Fruit fly (Drosophila melanogaster) whole organism, embryonic: ENCODE data around the gene CG15332.
A peak's percentile ranks its signal among the peaks of the same experiment; 100 is the strongest.

Experiments used
- Ada2b ChIP-seq: fragments of 200-800 bp; sonication (Bioruptor generic); IDR thresholded peaks from 2 replicates; pipeline ENCODE4 v1.3.6; 2022; ENCODE audit warnings: missing biosample characterization, missing genetic modification characterization
- BEAF-32 ChIP-seq: fragments of 200-800 bp; sonication (Bioruptor generic); optimal IDR thresholded peaks from 3 replicates; lab custom pipeline; 2017; ENCODE audit warnings: missing biosample characterization, missing genetic modification characterization, mild to moderate bottlenecking, moderate library complexity, missing genetic modification reagents
- Bteb2 ChIP-seq: fragments of 200-800 bp; sonication (Bioruptor generic); optimal IDR thresholded peaks from 2 replicates; lab custom pipeline; 2016; ENCODE audit warnings: missing biosample characterization, missing genetic modification characterization
- CG10543 ChIP-seq: fragments of 200-800 bp; sonication (Bioruptor generic); optimal IDR thresholded peaks from 3 replicates; lab custom pipeline; 2017; ENCODE audit warnings: missing biosample characterization, mild to moderate bottlenecking, missing genetic modification characterization, moderate library complexity
- CG11085 ChIP-seq: fragments of 200-800 bp; sonication (Bioruptor generic); IDR thresholded peaks from 2 replicates; pipeline ENCODE4 v1.3.6; 2022; ENCODE audit warnings: missing biosample characterization, missing genetic modification characterization
- CG11560 ChIP-seq: fragments of 200-800 bp; sonication (Bioruptor generic); IDR thresholded peaks from 3 replicates; pipeline ENCODE4 v1.3.6; 2022; ENCODE audit warnings: missing biosample characterization, missing genetic modification characterization
- CG12236 ChIP-seq: fragments of 200-800 bp; sonication (Bioruptor generic); optimal IDR thresholded peaks from 2 replicates; lab custom pipeline; 2016; ENCODE audit warnings: missing biosample characterization, missing genetic modification characterization
- CG13296 ChIP-seq: fragments of 200-800 bp; sonication (Bioruptor generic); optimal IDR thresholded peaks from 3 replicates; lab custom pipeline; 2018; ENCODE audit warnings: missing biosample characterization, mild to moderate bottlenecking, missing genetic modification characterization
- CG13624 ChIP-seq: fragments of 200-800 bp; sonication (Bioruptor generic); optimal IDR thresholded peaks from 2 replicates; lab custom pipeline; 2016; ENCODE audit warnings: missing biosample characterization, missing genetic modification characterization
- CG14014 ChIP-seq: fragments of 200-800 bp; sonication (Bioruptor generic); IDR thresholded peaks from 2 replicates; pipeline ENCODE4 v1.3.6; 2022; ENCODE audit warnings: missing biosample characterization, missing genetic modification characterization
- CG16813 ChIP-seq: fragments of 200-800 bp; sonication (Bioruptor generic); IDR thresholded peaks from 3 replicates; pipeline ENCODE4 v1.3.6; 2022; ENCODE audit warnings: missing biosample characterization, missing genetic modification characterization; ENCODE audit not compliant: partially characterized antibody
- CG17186 ChIP-seq: fragments of 200-800 bp; sonication (Bioruptor generic); optimal IDR thresholded peaks from 3 replicates; lab custom pipeline; 2017; ENCODE audit warnings: missing biosample characterization, missing genetic modification reagents, missing genetic modification characterization
- CG17829 ChIP-seq: fragments of 200-800 bp; optimal IDR thresholded peaks from 2 replicates; lab custom pipeline; 2019; ENCODE audit warnings: missing biosample characterization, mild to moderate bottlenecking, missing genetic modification characterization, moderate library complexity
- CG30431 ChIP-seq: fragments of 200-800 bp; sonication (Bioruptor generic); optimal IDR thresholded peaks from 2 replicates; lab custom pipeline; 2017; ENCODE audit warnings: missing biosample characterization, missing genetic modification characterization
- CG3065 ChIP-seq: fragments of 200-800 bp; sonication (Bioruptor generic); optimal IDR thresholded peaks from 2 replicates; lab custom pipeline; 2016; ENCODE audit warnings: missing biosample characterization, missing genetic modification characterization
- CG32767 ChIP-seq: fragments of 200-800 bp; sonication (Bioruptor generic); IDR thresholded peaks from 2 replicates; pipeline ENCODE4 v1.3.6; 2022; ENCODE audit warnings: missing biosample characterization, missing genetic modification characterization
- CG3407 ChIP-seq: fragments of 200-800 bp; sonication (Bioruptor generic); optimal IDR thresholded peaks from 2 replicates; lab custom pipeline; 2018; ENCODE audit warnings: missing biosample characterization, mild to moderate bottlenecking, missing genetic modification characterization
- CG3838 ChIP-seq: fragments of 200-800 bp; sonication (Bioruptor generic); optimal IDR thresholded peaks from 3 replicates; lab custom pipeline; 2016; ENCODE audit warnings: missing biosample characterization, missing genetic modification characterization
- CG4282 ChIP-seq: fragments of 200-800 bp; sonication (Bioruptor generic); optimal IDR thresholded peaks from 2 replicates; lab custom pipeline; 2016; ENCODE audit warnings: missing biosample characterization, missing genetic modification characterization
- CG4854 ChIP-seq: fragments of 200-800 bp; sonication (Bioruptor generic); optimal IDR thresholded peaks from 2 replicates; lab custom pipeline; 2016; ENCODE audit warnings: missing biosample characterization, missing genetic modification characterization, inconsistent platforms
- CG7745 ChIP-seq: fragments of 200-800 bp; sonication (Bioruptor generic); optimal IDR thresholded peaks from 2 replicates; lab custom pipeline; 2018; ENCODE audit warnings: missing biosample characterization, mild to moderate bottlenecking, missing genetic modification characterization, moderate library complexity
- CHES-1-like ChIP-seq: fragments of 200-800 bp; sonication (Bioruptor generic); optimal IDR thresholded peaks from 2 replicates; lab custom pipeline; 2016; ENCODE audit warnings: missing biosample characterization, missing genetic modification characterization
- CkIIα-i1 ChIP-seq: fragments of 200-800 bp; sonication (Bioruptor generic); IDR thresholded peaks from 2 replicates; pipeline ENCODE4 v1.3.6; 2022; ENCODE audit warnings: missing biosample characterization, missing genetic modification characterization
- D19B ChIP-seq: fragments of 200-800 bp; sonication (Bioruptor generic); optimal IDR thresholded peaks from 2 replicates; lab custom pipeline; 2017; ENCODE audit warnings: missing biosample characterization, mild to moderate bottlenecking, missing genetic modification characterization
- HLH4C ChIP-seq: fragments of 200-800 bp; sonication (Bioruptor generic); IDR thresholded peaks from 3 replicates; pipeline ENCODE4 v1.3.6; 2022; ENCODE audit warnings: missing biosample characterization, missing genetic modification characterization; ENCODE audit not compliant: partially characterized antibody
- Hr3 ChIP-seq: fragments of 200-800 bp; sonication (Bioruptor generic); optimal IDR thresholded peaks from 3 replicates; lab custom pipeline; 2016; ENCODE audit warnings: missing biosample characterization, missing genetic modification characterization
- MBD-R2 ChIP-seq: fragments of 200-800 bp; sonication (Bioruptor generic); IDR thresholded peaks from 2 replicates; pipeline ENCODE4 v1.3.6; 2022; ENCODE audit warnings: missing biosample characterization, missing genetic modification characterization
- Ravus ChIP-seq: fragments of 200-800 bp; sonication (Bioruptor generic); IDR thresholded peaks from 2 replicates; pipeline ENCODE4 v1.3.6; 2022; ENCODE audit warnings: missing biosample characterization, missing genetic modification characterization
- TFAM ChIP-seq: fragments of 200-800 bp; sonication (Bioruptor generic); optimal IDR thresholded peaks from 2 replicates; lab custom pipeline; 2017; ENCODE audit warnings: missing biosample characterization, missing genetic modification characterization, inconsistent platforms
- bab2 ChIP-seq: fragments of 200-800 bp; sonication (Bioruptor generic); optimal IDR thresholded peaks from 2 replicates; lab custom pipeline; 2016; ENCODE audit warnings: missing biosample characterization, missing genetic modification characterization
- cad ChIP-seq: fragments of >200 bp; optimal IDR thresholded peaks from 2 replicates; lab custom pipeline; 2017; ENCODE audit warnings: missing biosample characterization, missing genetic modification characterization
- chinmo ChIP-seq: fragments of 200-800 bp; sonication (Bioruptor generic); IDR thresholded peaks from 4 replicates; pipeline ENCODE4 v1.3.6; 2022; ENCODE audit warnings: missing biosample characterization, missing genetic modification characterization; ENCODE audit not compliant: partially characterized antibody
- corto ChIP-seq: fragments of 200-800 bp; sonication (Bioruptor generic); optimal IDR thresholded peaks from 2 replicates; lab custom pipeline; 2016; ENCODE audit warnings: missing biosample characterization, mild to moderate bottlenecking, missing genetic modification characterization, moderate library complexity
- dmrt11E ChIP-seq: fragments of 200-800 bp; sonication (Bioruptor generic); optimal IDR thresholded peaks from 3 replicates; lab custom pipeline; 2018; ENCODE audit warnings: missing biosample characterization, mild to moderate bottlenecking, missing genetic modification characterization, moderate library complexity
- gfzf ChIP-seq: fragments of 200-800 bp; sonication (Bioruptor generic); optimal IDR thresholded peaks from 2 replicates; lab custom pipeline; 2016; ENCODE audit warnings: missing biosample characterization, mild to moderate bottlenecking, missing genetic modification characterization, moderate library complexity
- gsb-n ChIP-seq: fragments of 200-800 bp; sonication (Bioruptor generic); optimal IDR thresholded peaks from 3 replicates; lab custom pipeline; 2018; ENCODE audit warnings: missing biosample characterization, mild to moderate bottlenecking, missing genetic modification characterization
- inv ChIP-seq: fragments of 200-800 bp; sonication (Bioruptor generic); IDR thresholded peaks from 2 replicates; pipeline ENCODE4 v1.3.6; 2022; ENCODE audit warnings: missing biosample characterization, missing genetic modification characterization; ENCODE audit not compliant: partially characterized antibody
- jigr1 ChIP-seq: fragments of 200-800 bp; sonication (Bioruptor generic); IDR thresholded peaks from 3 replicates; pipeline ENCODE4 v1.3.6; 2022; ENCODE audit warnings: missing biosample characterization, missing genetic modification characterization
- jumu ChIP-seq: fragments of 200-800 bp; sonication (Bioruptor generic); optimal IDR thresholded peaks from 3 replicates; lab custom pipeline; 2016; ENCODE audit warnings: missing biosample characterization, missing genetic modification characterization
- mirr ChIP-seq: fragments of 200-800 bp; sonication (Bioruptor generic); optimal IDR thresholded peaks from 3 replicates; lab custom pipeline; 2018; ENCODE audit warnings: missing biosample characterization, mild to moderate bottlenecking, missing genetic modification characterization
- nau ChIP-seq: fragments of 200-800 bp; sonication (Bioruptor generic); optimal IDR thresholded peaks from 3 replicates; lab custom pipeline; 2017; ENCODE audit warnings: missing biosample characterization, mild to moderate bottlenecking, missing genetic modification characterization, missing genetic modification reagents
- nmo ChIP-seq: fragments of 200-800 bp; sonication (Bioruptor generic); optimal IDR thresholded peaks from 2 replicates; lab custom pipeline; 2018; ENCODE audit warnings: missing biosample characterization, mild to moderate bottlenecking, missing genetic modification characterization, moderate library complexity
- peb ChIP-seq: fragments of 200-800 bp; sonication (Bioruptor generic); IDR thresholded peaks from 2 replicates; pipeline ENCODE4 v1.3.6; 2022; ENCODE audit warnings: missing biosample characterization, missing genetic modification characterization
- sc ChIP-seq, 3 experiments: fragments of >200 bp in 2 of 3; fragments of 200-800 bp in 1 of 3; sonication (Bioruptor generic) in 1 of 3; optimal IDR thresholded peaks; 2 replicates in 2 of 3; 3 replicates in 1 of 3; lab custom pipeline; 2017; ENCODE audit warnings: mild to moderate bottlenecking in 1 of 3, missing biosample characterization in 1 of 3, missing genetic modification characterization in 1 of 3, missing genetic modification reagents in 1 of 3
- slou ChIP-seq: fragments of 200-800 bp; sonication (Bioruptor generic); optimal IDR thresholded peaks from 3 replicates; lab custom pipeline; 2016; ENCODE audit warnings: missing biosample characterization, missing genetic modification characterization
- so ChIP-seq: fragments of 200-800 bp; sonication (Bioruptor generic); IDR thresholded peaks from 3 replicates; pipeline ENCODE4 v1.3.6; 2022; ENCODE audit warnings: missing biosample characterization, missing genetic modification characterization
- tap ChIP-seq: fragments of 200-800 bp; optimal IDR thresholded peaks from 3 replicates; lab custom pipeline; 2019; ENCODE audit warnings: missing biosample characterization, mild to moderate bottlenecking, missing genetic modification characterization, moderate library complexity
- tgo ChIP-seq: fragments of 200-800 bp; sonication (Bioruptor generic); IDR thresholded peaks from 3 replicates; pipeline ENCODE4 v1.3.6; 2022; ENCODE audit warnings: missing biosample characterization, missing genetic modification characterization
- tll ChIP-seq, 2 experiments: fragments of 200-800 bp in 1 of 2; fragments of >200 bp in 1 of 2; sonication (Bioruptor generic) in 1 of 2; optimal IDR thresholded peaks; 2 replicates each; lab custom pipeline; 2017 to 2019; ENCODE audit warnings: missing biosample characterization in 2 of 2, missing genetic modification characterization in 2 of 2, mild to moderate bottlenecking in 1 of 2, moderate library complexity in 1 of 2
- trem ChIP-seq: fragments of 200-800 bp; optimal IDR thresholded peaks from 3 replicates; lab custom pipeline; 2019; ENCODE audit warnings: missing biosample characterization, mild to moderate bottlenecking, missing genetic modification characterization, moderate library complexity

Gene CG15332

DNA sequence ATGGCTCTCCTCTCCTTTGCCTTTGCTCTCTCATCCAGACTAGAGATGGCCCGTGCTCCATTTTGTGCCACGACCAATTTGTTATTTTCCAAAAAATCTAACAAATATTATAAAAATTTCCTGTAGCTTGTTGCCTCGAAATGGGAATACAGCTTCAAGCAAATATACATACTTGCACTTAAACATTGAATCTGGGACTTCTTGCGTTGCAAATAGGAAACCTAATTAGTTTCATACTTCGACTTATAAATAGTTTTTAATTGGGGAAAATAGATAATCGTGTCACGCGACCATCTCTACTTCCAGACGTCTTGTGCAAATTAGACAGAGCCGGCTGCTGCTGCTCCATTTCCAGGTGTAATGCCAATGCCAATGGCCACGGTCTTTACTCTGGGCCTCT lies 14.6 kb upstream of the CG15332 start (continued):
- TF ChIP-seq CHES-1-like (GFP tag; lab: Kevin White, UChicago) (no peak), D19B (GFP tag; lab: Kevin White, UChicago) (peak; percentile 11), bab2 (GFP tag; lab: Kevin White, UChicago) (no peak), CG14014 (GFP tag; lab: Robert Waterston, UW) (0 out of 2 replicates have a peak, but pooled peaks have one; percentile 25), tll (GFP tag; optimal IDR thresholded peaks at IDR 0.05; lab: Kevin White, UChicago) (no peak), cad (GFP tag; lab: Kevin White, UChicago) (no peak), CG3065 (GFP tag; lab: Kevin White, UChicago) (no peak), CG16813 (GFP tag; lab: Robert Waterston, UW) (peak; percentile 56), CG17186 (GFP tag; lab: Kevin White, UChicago) (no peak), peb (GFP tag; lab: Robert Waterston, UW) (no peak), CG4282 (GFP tag; lab: Kevin White, UChicago) (no peak), dmrt11E (peak; percentile 40), Hr3 (GFP tag; lab: Kevin White, UChicago) (no peak), CG11085 (GFP tag; lab: Robert Waterston, UW) (no peak), chinmo (GFP tag; lab: Robert Waterston, UW) (0 out of 4 replicates have a peak, but pooled peaks have one; percentile 15), CkIIα-i1 (GFP tag; lab: Robert Waterston, UW) (no peak), tap (peak; percentile 18), CG13296 (peak; percentile 47), BEAF-32 (GFP tag; lab: Kevin White, UChicago) (peak; percentile 64), CG13624 (GFP tag; lab: Kevin White, UChicago) (peak; percentile 10), HLH4C (peak; percentile 36; the same call in 1 of the 3 replicates), CG11560 (no peak), CG4854 (GFP tag; lab: Kevin White, UChicago) (peak; percentile 3), gsb-n (tag; lab: Kevin White, UChicago) (peak; percentile 14), CG3407 (GFP tag; lab: Kevin White, UChicago) (no peak), inv (GFP tag; lab: Robert Waterston, UW) (peak; percentile 28; the same call in 1 of the 2 replicates), Ada2b (GFP tag; lab: Robert Waterston, UW) (no peak), tgo (peak; percentile 27; the same call in 1 of the 3 replicates), corto (GFP tag; lab: Kevin White, UChicago) (peak; percentile 66), CG7745 (tag; lab: Kevin White, UChicago) (no peak), slou (GFP tag; lab: Kevin White, UChicago) (no peak), Bteb2 (GFP tag; lab: Kevin White, UChicago) (no peak), jigr1 (no peak), CG30431 (GFP tag; lab: Kevin White, UChicago) (no peak), so (no peak), CG17829 (tag; lab: Kevin White, UChicago) (peak; percentile 36), CG10543 (GFP tag; lab: Kevin White, UChicago) (peak; percentile 33), jumu (peak; percentile 15), TFAM (GFP tag; lab: Kevin White, UChicago) (no peak), CG3838 (no peak), trem (peak; percentile 28), sc (optimal IDR thresholded peaks at IDR 0.05; lab: Kevin White, UChicago) (no peak), sc (GFP tag; optimal IDR thresholded peaks at IDR 0.05; lab: Kevin White, UChicago) (no peak), CG12236 (no peak), CG32767 (GFP tag; lab: Robert Waterston, UW) (no peak), nau (peak; percentile 13), mirr (GFP tag; lab: Kevin White, UChicago) (no peak), Ravus (no peak), gfzf (GFP tag; lab: Kevin White, UChicago) (no peak), nmo (GFP tag; lab: Kevin White, UChicago) (peak; percentile 48), MBD-R2 (GFP tag; lab: Robert Waterston, UW) (no peak)
